Fruit fly (Drosophila melanogaster) whole organism, prepupa: ENCODE measurements around the gene wuho.

Source experiments
- Blimp-1 ChIP-seq: fragments of 200-800 bp; sonication (Bioruptor generic); optimal IDR thresholded peaks from 3 replicates; lab custom pipeline; 2017; ENCODE audit warnings: missing biosample characterization, missing genetic modification characterization, mild to moderate bottlenecking, moderate library complexity, missing genetic modification reagents
- CG10669 ChIP-seq: fragments of 200-800 bp; sonication (Bioruptor generic); optimal IDR thresholded peaks from 3 replicates; lab custom pipeline; 2018; ENCODE audit warnings: missing biosample characterization, mild to moderate bottlenecking, missing genetic modification characterization, moderate library complexity
- CG11294 ChIP-seq: fragments of 200-800 bp; sonication (Bioruptor generic); IDR thresholded peaks from 2 replicates; pipeline ENCODE4 v1.3.6; 2022; ENCODE audit warnings: missing biosample characterization, missing genetic modification characterization
- CG11762 ChIP-seq: fragments of 200-800 bp; sonication (Bioruptor generic); optimal IDR thresholded peaks from 3 replicates; lab custom pipeline; 2016; ENCODE audit warnings: missing biosample characterization, missing genetic modification characterization; ENCODE audit not compliant: insufficient read depth
- CG11902 ChIP-seq: fragments of 200-800 bp; sonication (Bioruptor generic); optimal IDR thresholded peaks from 3 replicates; lab custom pipeline; 2016; ENCODE audit warnings: missing biosample characterization, missing genetic modification characterization
- CG15336 ChIP-seq: fragments of 200-800 bp; sonication (Bioruptor generic); IDR thresholded peaks from 2 replicates; pipeline ENCODE4 v1.3.6; 2022; ENCODE audit warnings: missing biosample characterization, missing genetic modification characterization
- CG1621 ChIP-seq: fragments of 200-800 bp; sonication (Bioruptor generic); optimal IDR thresholded peaks from 3 replicates; lab custom pipeline; 2018; ENCODE audit warnings: missing biosample characterization, mild to moderate bottlenecking, missing genetic modification characterization
- CG16779 ChIP-seq: fragments of 200-800 bp; sonication (Bioruptor generic); optimal IDR thresholded peaks from 3 replicates; lab custom pipeline; 2017; ENCODE audit warnings: missing biosample characterization, mild to moderate bottlenecking, missing genetic modification characterization
- CG3032 ChIP-seq: fragments of 200-800 bp; optimal IDR thresholded peaks from 2 replicates; lab custom pipeline; 2019; ENCODE audit warnings: missing biosample characterization, mild to moderate bottlenecking, missing genetic modification characterization, moderate library complexity
- CG31627 ChIP-seq: fragments of 200-800 bp; sonication (Bioruptor generic); optimal IDR thresholded peaks from 3 replicates; lab custom pipeline; 2016; ENCODE audit warnings: missing biosample characterization, missing genetic modification characterization
- CG32006 ChIP-seq: fragments of 200-800 bp; sonication (Bioruptor generic); optimal IDR thresholded peaks from 3 replicates; lab custom pipeline; 2017; ENCODE audit warnings: missing biosample characterization, mild to moderate bottlenecking, missing genetic modification characterization
- CG34406 ChIP-seq: fragments of 200-800 bp; sonication (Bioruptor generic); optimal IDR thresholded peaks from 3 replicates; lab custom pipeline; 2016; ENCODE audit warnings: missing biosample characterization, missing genetic modification characterization
- CG4318 ChIP-seq: fragments of 200-800 bp; sonication (Bioruptor generic); optimal IDR thresholded peaks from 3 replicates; lab custom pipeline; 2017; ENCODE audit warnings: missing biosample characterization, mild to moderate bottlenecking, missing genetic modification characterization
- CG6163 ChIP-seq: fragments of 200-800 bp; sonication (Bioruptor generic); IDR thresholded peaks from 3 replicates; pipeline ENCODE4 v1.3.6; 2022; ENCODE audit warnings: missing biosample characterization, missing genetic modification characterization
- CG6276 ChIP-seq: fragments of 200-800 bp; sonication (Bioruptor generic); optimal IDR thresholded peaks from 2 replicates; lab custom pipeline; 2017; ENCODE audit warnings: missing biosample characterization, mild to moderate bottlenecking, missing genetic modification characterization
- CG6792 ChIP-seq: fragments of 200-800 bp; sonication (Bioruptor generic); optimal IDR thresholded peaks from 3 replicates; lab custom pipeline; 2016; ENCODE audit warnings: missing biosample characterization, missing genetic modification characterization
- CG6808 ChIP-seq: fragments of 200-800 bp; sonication (Bioruptor generic); optimal IDR thresholded peaks from 3 replicates; lab custom pipeline; 2017; ENCODE audit warnings: missing biosample characterization, missing genetic modification characterization, mild to moderate bottlenecking, moderate library complexity, missing genetic modification reagents
- CG6854 ChIP-seq: fragments of 200-800 bp; sonication (Bioruptor generic); optimal IDR thresholded peaks from 2 replicates; lab custom pipeline; 2017; ENCODE audit warnings: missing biosample characterization, mild to moderate bottlenecking, missing genetic modification characterization
- CG8319 ChIP-seq: fragments of 200-800 bp; sonication (Bioruptor generic); optimal IDR thresholded peaks from 3 replicates; lab custom pipeline; 2016; ENCODE audit warnings: missing biosample characterization, missing genetic modification characterization
- CG8632 ChIP-seq: fragments of 200-800 bp; sonication (Bioruptor generic); optimal IDR thresholded peaks from 3 replicates; lab custom pipeline; 2016; ENCODE audit warnings: missing biosample characterization, missing genetic modification characterization
- Eip75B ChIP-seq: fragments of 200-800 bp; sonication (Bioruptor generic); optimal IDR thresholded peaks from 3 replicates; lab custom pipeline; 2016; ENCODE audit warnings: missing biosample characterization, missing genetic modification characterization
- Eip78C ChIP-seq: fragments of 200-800 bp; sonication (Bioruptor generic); peaks from one replicate; lab custom pipeline; 2016; ENCODE audit warnings: missing biosample characterization, missing genetic modification characterization
- Eip93F ChIP-seq: fragments of 200-800 bp; sonication (Bioruptor generic); optimal IDR thresholded peaks from 2 replicates; lab custom pipeline; 2016; ENCODE audit warnings: missing biosample characterization, mild to moderate bottlenecking, missing genetic modification characterization
- Ets21C ChIP-seq: fragments of 200-800 bp; sonication (Bioruptor generic); optimal IDR thresholded peaks from 3 replicates; lab custom pipeline; 2016; ENCODE audit warnings: missing biosample characterization, missing genetic modification characterization
- Gug ChIP-seq: fragments of 200-800 bp; sonication (Bioruptor generic); IDR thresholded peaks from 2 replicates; pipeline ENCODE4 v1.3.6; 2022; ENCODE audit warnings: missing biosample characterization, missing genetic modification characterization
- Hr38 ChIP-seq: sonication (Bioruptor generic); optimal IDR thresholded peaks from 2 replicates; lab custom pipeline; 2016; ENCODE audit warnings: missing biosample characterization, missing genetic modification characterization
- Hr4 ChIP-seq: fragments of 200-800 bp; sonication (Bioruptor generic); optimal IDR thresholded peaks from 3 replicates; lab custom pipeline; 2016; ENCODE audit warnings: missing biosample characterization, missing genetic modification characterization
- Met ChIP-seq: fragments of 200-800 bp; sonication (Bioruptor generic); optimal IDR thresholded peaks from 3 replicates; lab custom pipeline; 2016; ENCODE audit warnings: missing biosample characterization, missing genetic modification characterization
- OdsH ChIP-seq: fragments of 200-800 bp; sonication (Bioruptor generic); optimal IDR thresholded peaks from 3 replicates; lab custom pipeline; 2016; ENCODE audit warnings: missing biosample characterization, missing genetic modification characterization
- Smox ChIP-seq: fragments of 200-800 bp; sonication (Bioruptor generic); optimal IDR thresholded peaks from 3 replicates; lab custom pipeline; 2016; ENCODE audit warnings: missing biosample characterization, missing genetic modification characterization
- Sox102F ChIP-seq: fragments of 200-800 bp; sonication (Bioruptor generic); optimal IDR thresholded peaks from 2 replicates; lab custom pipeline; 2016; ENCODE audit warnings: missing biosample characterization, mild to moderate bottlenecking, missing genetic modification characterization
- Sox15 ChIP-seq: fragments of 200-800 bp; sonication (Bioruptor generic); optimal IDR thresholded peaks from 3 replicates; lab custom pipeline; 2016; ENCODE audit warnings: missing biosample characterization, missing genetic modification characterization
- achi ChIP-seq: fragments of 200-800 bp; sonication (Bioruptor generic); optimal IDR thresholded peaks from 3 replicates; lab custom pipeline; 2016; ENCODE audit warnings: missing biosample characterization, missing genetic modification characterization
- acj6 ChIP-seq: fragments of 200-800 bp; sonication (Bioruptor generic); optimal IDR thresholded peaks from 3 replicates; lab custom pipeline; 2016; ENCODE audit warnings: missing biosample characterization, missing genetic modification characterization
- dac ChIP-seq: fragments of 200-800 bp; sonication (Bioruptor generic); optimal IDR thresholded peaks from 2 replicates; lab custom pipeline; 2017; ENCODE audit warnings: missing biosample characterization, mild to moderate bottlenecking, missing genetic modification characterization
- dsx ChIP-seq: fragments of 200-800 bp; optimal IDR thresholded peaks from 3 replicates; lab custom pipeline; 2019; ENCODE audit warnings: missing biosample characterization, mild to moderate bottlenecking, missing genetic modification characterization, moderate library complexity; ENCODE audit not compliant: poor library complexity, severe bottlenecking
- esn ChIP-seq: fragments of 200-800 bp; sonication (Bioruptor generic); optimal IDR thresholded peaks from 2 replicates; lab custom pipeline; 2016; ENCODE audit warnings: missing biosample characterization, mild to moderate bottlenecking, missing genetic modification characterization, moderate library complexity
- fd59A ChIP-seq: fragments of 200-800 bp; sonication (Bioruptor generic); optimal IDR thresholded peaks from 2 replicates; lab custom pipeline; 2017; ENCODE audit warnings: missing biosample characterization, mild to moderate bottlenecking, missing genetic modification characterization, missing genetic modification reagents
- fd85E ChIP-seq: fragments of 200-800 bp; sonication (Bioruptor generic); optimal IDR thresholded peaks from 3 replicates; lab custom pipeline; 2016; ENCODE audit warnings: missing biosample characterization, missing genetic modification characterization
- lz ChIP-seq: fragments of 200-800 bp; sonication (Bioruptor generic); optimal IDR thresholded peaks from 3 replicates; lab custom pipeline; 2016; ENCODE audit warnings: missing biosample characterization, missing genetic modification characterization
- net ChIP-seq: fragments of 200-800 bp; sonication (Bioruptor generic); optimal IDR thresholded peaks from 3 replicates; lab custom pipeline; 2016; ENCODE audit warnings: missing biosample characterization, missing genetic modification characterization
- pdm3 ChIP-seq: fragments of 200-800 bp; sonication (Bioruptor generic); optimal IDR thresholded peaks from 3 replicates; lab custom pipeline; 2016; ENCODE audit warnings: missing biosample characterization, missing genetic modification characterization
- salr ChIP-seq, 2 experiments: fragments of 200-800 bp; sonication (Bioruptor generic); optimal IDR thresholded peaks; 3 replicates each; lab custom pipeline; 2016 to 2018; ENCODE audit warnings: missing biosample characterization in 2 of 2, missing genetic modification characterization in 2 of 2, mild to moderate bottlenecking in 1 of 2
- spab ChIP-seq: fragments of 200-800 bp; sonication (Bioruptor generic); optimal IDR thresholded peaks from 2 replicates; lab custom pipeline; 2017; ENCODE audit warnings: missing biosample characterization, mild to moderate bottlenecking, missing genetic modification characterization, missing genetic modification reagents
- ss ChIP-seq, 2 experiments: fragments of 200-800 bp; sonication (Bioruptor generic); optimal IDR thresholded peaks; 2 replicates in 1 of 2; 3 replicates in 1 of 2; lab custom pipeline; 2017 to 2018; ENCODE audit warnings: mild to moderate bottlenecking in 2 of 2, missing biosample characterization in 2 of 2, missing genetic modification characterization in 2 of 2, moderate library complexity in 1 of 2
- vri ChIP-seq: fragments of 200-800 bp; sonication (Bioruptor generic); optimal IDR thresholded peaks from 3 replicates; lab custom pipeline; 2016; ENCODE audit warnings: missing biosample characterization, mild to moderate bottlenecking, missing genetic modification characterization

wuho gene

DNA sequence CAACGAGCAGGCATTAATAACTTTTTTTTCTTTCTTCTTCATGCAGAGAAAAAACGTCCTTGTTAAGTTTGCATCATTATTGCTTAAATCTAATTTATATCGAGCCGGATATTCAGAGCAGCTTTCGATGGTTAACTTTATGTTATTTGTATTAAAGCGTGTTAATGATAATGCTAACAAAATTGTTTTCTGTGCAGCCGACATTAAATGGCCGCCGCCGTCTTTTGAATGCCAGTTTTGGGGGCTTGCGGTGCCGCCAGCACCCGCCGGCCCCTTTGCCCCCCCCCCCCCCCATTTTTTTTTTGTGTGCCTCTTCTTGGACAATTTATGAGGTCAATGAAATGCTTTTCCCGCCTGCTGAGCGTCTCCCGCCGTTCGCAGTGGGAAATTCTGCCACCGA lies 23.6 kb downstream of the wuho start:
- TF ChIP-seq Blimp-1 (GFP tag; lab: Kevin White, UChicago): no peak
- peak; percentile 16 for TF ChIP-seq CG32006 (GFP tag; lab: Kevin White, UChicago)

DNA sequence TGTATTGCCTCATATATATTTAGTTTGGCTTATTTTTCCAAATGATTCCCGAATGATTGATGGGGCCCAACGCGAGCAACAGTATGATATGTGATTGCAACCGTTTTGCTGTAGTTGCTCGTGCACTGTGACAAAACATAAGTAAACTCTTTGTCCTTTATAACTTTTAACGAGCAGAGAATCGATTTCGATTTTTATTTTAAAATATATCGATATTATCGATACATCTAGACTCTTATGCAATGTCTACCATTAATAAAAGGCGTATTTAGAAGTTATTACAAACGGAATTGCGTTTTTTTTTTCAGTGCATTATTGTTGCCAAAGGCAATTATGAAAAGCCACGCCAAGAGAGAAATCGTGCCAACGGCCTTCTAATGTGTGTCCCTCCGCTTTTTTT lies 27.7 kb downstream of the wuho start:
- TF ChIP-seq Eip78C (GFP tag; lab: Kevin White, UChicago) (peak; percentile 0), acj6 (GFP tag; lab: Kevin White, UChicago) (no peak)

- TF ChIP-seq CG11762 (GFP tag; lab: Kevin White, UChicago): no peak
- peak; percentile 23 for TF ChIP-seq CG34406 (GFP tag; lab: Kevin White, UChicago)
- TF ChIP-seq Smox (GFP tag; lab: Kevin White, UChicago): peak; percentile 21
- TF ChIP-seq CG6276 (GFP tag; lab: Kevin White, UChicago): peak; percentile 32
- TF ChIP-seq Sox15: no peak
- TF ChIP-seq CG11902 (GFP tag; lab: Kevin White, UChicago): no peak
- peak; percentile 42 for TF ChIP-seq CG3032
- TF ChIP-seq Gug (GFP tag; lab: Robert Waterston, UW): peak; percentile 42
- no peak for TF ChIP-seq CG8632
- no peak for TF ChIP-seq Hr38 (GFP tag; lab: Kevin White, UChicago)
- no peak for TF ChIP-seq Eip93F (GFP tag; lab: Kevin White, UChicago)
- no peak for TF ChIP-seq CG6854 (GFP tag; lab: Kevin White, UChicago)
- TF ChIP-seq Eip78C (GFP tag; lab: Kevin White, UChicago): peak; percentile 85
- TF ChIP-seq salr (GFP tag; optimal IDR thresholded peaks at IDR 0.05; lab: Kevin White, UChicago): no peak
- peak; percentile 72 for TF ChIP-seq CG6163
- no peak for TF ChIP-seq vri (GFP tag; lab: Kevin White, UChicago)
- TF ChIP-seq CG11294 (GFP tag; lab: Robert Waterston, UW): no peak; the same call in 1 of the 2 replicates
- no peak for TF ChIP-seq dac (GFP tag; lab: Kevin White, UChicago)
- peak; percentile 32 for TF ChIP-seq esn (GFP tag; lab: Kevin White, UChicago)
- TF ChIP-seq Blimp-1 (GFP tag; lab: Kevin White, UChicago): no peak
- peak; percentile 44 for TF ChIP-seq CG1621 (tag; lab: Kevin White, UChicago)
- peak; percentile 50 for TF ChIP-seq pdm3
- TF ChIP-seq acj6 (GFP tag; lab: Kevin White, UChicago): peak; percentile 31
- no peak for TF ChIP-seq Sox102F (GFP tag; lab: Kevin White, UChicago)
- TF ChIP-seq Met: peak; percentile 36
- TF ChIP-seq CG10669 (GFP tag; lab: Kevin White, UChicago): peak; percentile 31
- peak; percentile 26 for TF ChIP-seq net (GFP tag; lab: Kevin White, UChicago)
- peak; percentile 11 for TF ChIP-seq CG4318 (GFP tag; lab: Kevin White, UChicago)
- no peak for TF ChIP-seq fd85E (GFP tag; lab: Kevin White, UChicago)
- TF ChIP-seq CG6808 (GFP tag; lab: Kevin White, UChicago): peak; percentile 42
- peak; percentile 29 for TF ChIP-seq lz
- peak; percentile 37 for TF ChIP-seq CG6792 (GFP tag; lab: Kevin White, UChicago)
- peak; percentile 20 for TF ChIP-seq achi (GFP tag; lab: Kevin White, UChicago)
- peak; percentile 55 for TF ChIP-seq OdsH
- TF ChIP-seq spab (GFP tag; lab: Kevin White, UChicago): peak; percentile 37
- peak; percentile 15 for TF ChIP-seq fd59A
- TF ChIP-seq Eip75B (GFP tag; lab: Kevin White, UChicago): peak; percentile 21
- TF ChIP-seq Ets21C: no peak
- peak; percentile 60 for TF ChIP-seq CG15336 (GFP tag; lab: Robert Waterston, UW)
- TF ChIP-seq ss (GFP tag; optimal IDR thresholded peaks at IDR 0.05; lab: Kevin White, UChicago): peak; percentile 31 to 60
- TF ChIP-seq CG31627 (GFP tag; lab: Kevin White, UChicago): peak; percentile 23
- TF ChIP-seq dsx (GFP tag; lab: Kevin White, UChicago): peak; percentile 48
- TF ChIP-seq Hr4 (GFP tag; lab: Kevin White, UChicago): peak; percentile 33
- TF ChIP-seq CG8319: no peak
- TF ChIP-seq CG32006 (GFP tag; lab: Kevin White, UChicago): peak; percentile 57
- no peak for TF ChIP-seq CG16779 (tag; lab: Kevin White, UChicago)
Observed at dm6 chrX:6316858-6317474, 29.1 kb downstream of the wuho start.
